Worm (Caenorhabditis elegans) whole organism, L4/young adult: Measurements from ENCODE around the gene K07H8.8.

Experiments used
- dao-5 ChIP-seq: sonication (generic microtip); optimal IDR thresholded peaks from 2 replicates; lab custom pipeline; 2016; ENCODE audit warnings: missing genotype, missing genetic modification characterization, moderate library complexity, missing compliant biosample characterization
- him-1 ChIP-seq: sonication (generic microtip); optimal IDR thresholded peaks from 2 replicates; lab custom pipeline; 2016; ENCODE audit warnings: missing genotype, missing genetic modification reagents, missing genetic modification characterization, missing compliant biosample characterization

DNA sequence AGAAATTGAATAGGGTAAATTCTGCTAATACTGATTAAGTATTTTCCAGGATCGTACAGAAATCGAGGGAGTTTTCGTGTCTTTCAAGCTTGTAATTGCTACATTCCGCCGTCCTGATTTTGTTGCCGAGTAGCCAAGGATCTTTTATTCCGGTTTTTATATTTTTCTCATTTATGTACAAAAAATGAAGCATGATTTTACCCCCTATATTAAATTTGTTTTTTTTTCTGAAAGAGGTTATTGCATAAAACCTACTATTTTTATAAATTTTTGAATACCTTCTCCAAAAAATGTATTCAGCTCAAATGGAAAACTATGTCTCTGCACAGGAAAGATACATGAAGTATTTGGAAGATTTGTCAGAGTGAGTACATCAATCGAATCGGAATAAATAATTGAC is 31.4 kb upstream of the K07H8.8 start, which contains the start of gene F35H10.6:
- no peak for TF ChIP-seq him-1 (tag; lab: Kevin White, UChicago)
- no peak for TF ChIP-seq dao-5 (tag; lab: Kevin White, UChicago)
